Worm (Caenorhabditis elegans): ENCODE measurements around the gene pfas-1.

pfas-1 gene

DNA sequence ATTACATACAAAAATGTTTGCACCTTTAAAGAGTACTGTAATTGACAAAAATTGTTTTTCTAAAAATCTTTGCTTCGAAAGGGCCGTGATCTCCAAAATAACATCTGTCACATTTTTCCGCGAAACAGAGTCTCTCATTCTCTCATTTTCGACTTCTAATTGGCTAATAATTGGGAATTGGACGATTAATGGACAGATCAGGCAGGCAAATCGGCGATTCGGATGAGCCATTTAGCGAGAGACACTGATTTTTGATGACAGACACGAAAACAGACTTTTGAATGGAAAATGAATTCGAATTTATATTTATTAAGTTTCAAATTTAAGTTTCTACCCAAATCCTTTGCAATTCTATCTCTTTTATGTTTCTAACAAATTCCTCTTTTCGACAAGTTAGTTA is 39.3 kb downstream of the pfas-1 start:
- TF ChIP-seq aly-1 (tag; optimal IDR thresholded peaks at IDR 0.05) (no peak), scrt-1 (GFP tag; IDR thresholded peaks at IDR 0.05) (no peak), F13C5.2 (tag; optimal IDR thresholded peaks at IDR 0.05) (no peak), tbx-11 (GFP tag; IDR thresholded peaks at IDR 0.05) (no peak), sea-1 (GFP tag; conservative IDR thresholded peaks at IDR 0.05) (no peak), ceh-36 (tag; optimal IDR thresholded peaks at IDR 0.05) (no peak), flt-1 (GFP tag; IDR thresholded peaks at IDR 0.05) (no peak), tbx-37 (GFP tag; conservative IDR thresholded peaks at IDR 0.05) (no peak), tra-4 (tag; optimal IDR thresholded peaks at IDR 0.05) (no peak), B0310.2 (tag; optimal IDR thresholded peaks at IDR 0.05) (no peak), ets-7 (tag; optimal IDR thresholded peaks at IDR 0.05) (no peak), ama-1 (optimal IDR thresholded peaks at IDR 0.05) (no peak), hmbx-1 (tag; optimal IDR thresholded peaks at IDR 0.05) (no peak), hnd-1 (tag; optimal IDR thresholded peaks at IDR 0.05) (no peak), hmg-4 (GFP tag; optimal IDR thresholded peaks at IDR 0.05) (no peak)

DNA sequence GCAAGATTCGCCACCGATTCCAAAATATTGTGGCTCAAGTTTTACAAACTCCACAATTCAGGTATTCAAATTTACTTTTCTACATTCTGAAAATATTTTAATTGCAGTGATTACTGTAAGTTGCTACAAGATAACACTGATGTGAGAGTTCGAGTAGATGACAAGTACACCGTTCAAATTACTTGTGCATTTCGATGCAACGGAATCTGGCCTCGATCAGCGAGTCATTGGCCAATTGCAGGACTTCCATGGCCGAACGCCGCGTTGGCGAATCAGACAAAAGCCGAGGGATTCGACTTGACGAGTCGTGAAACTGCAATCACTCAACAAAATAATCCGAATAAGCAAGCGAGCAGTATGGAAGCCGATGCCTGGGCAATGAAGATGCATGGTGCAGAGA is 41.8 kb downstream of the pfas-1 start:
- TF ChIP-seq scrt-1 (GFP tag; IDR thresholded peaks at IDR 0.05) (no peak), hmbx-1 (tag; optimal IDR thresholded peaks at IDR 0.05) (no peak), flt-1 (GFP tag; IDR thresholded peaks at IDR 0.05) (no peak), tbx-11 (GFP tag; IDR thresholded peaks at IDR 0.05) (no peak), ceh-13 (GFP tag; optimal IDR thresholded peaks at IDR 0.05) (no peak), pes-1 (GFP tag; IDR thresholded peaks at IDR 0.05) (no peak), F13C5.2 (tag; optimal IDR thresholded peaks at IDR 0.05) (no peak), hmg-4 (GFP tag; optimal IDR thresholded peaks at IDR 0.05) (no peak), tra-4 (tag; optimal IDR thresholded peaks at IDR 0.05) (no peak), aly-1 (tag; optimal IDR thresholded peaks at IDR 0.05) (no peak), hnd-1 (tag; optimal IDR thresholded peaks at IDR 0.05) (no peak), ets-7 (tag; optimal IDR thresholded peaks at IDR 0.05) (no peak)

DNA sequence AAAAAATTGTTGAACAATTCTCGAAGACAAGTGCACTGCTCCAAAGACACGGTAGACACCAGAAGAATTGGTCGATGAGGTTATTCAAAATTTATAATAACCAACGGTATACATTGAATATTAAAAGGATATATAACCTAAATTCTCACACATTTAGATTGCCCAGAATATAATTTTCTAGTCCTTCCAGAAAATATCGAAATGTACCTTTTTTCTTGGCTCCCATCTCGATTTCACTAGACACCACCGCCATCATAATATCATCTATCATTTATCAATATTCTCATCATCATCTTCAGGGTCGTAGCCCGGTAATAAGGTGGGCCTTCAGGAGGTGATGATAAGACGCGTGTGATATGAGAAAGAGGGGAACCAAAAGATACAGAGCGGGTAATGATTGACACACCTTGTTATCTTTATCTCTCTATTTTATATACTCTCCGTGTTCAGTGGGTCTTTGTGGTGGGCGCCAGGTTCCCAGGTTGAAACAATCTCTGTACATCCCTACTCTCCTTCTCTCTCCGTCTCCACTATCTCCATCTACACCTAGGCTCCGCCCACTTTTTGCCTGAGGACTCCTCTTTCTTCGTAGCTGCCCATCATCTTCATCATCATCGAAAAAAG is 42.9 kb downstream of the pfas-1 start, which contains the start of gene mab-21:
TSS of gene mab-21 (plus strand) at position 615 of the 624 bp plus-strand sequence.
- TF ChIP-seq ama-1 (optimal IDR thresholded peaks at IDR 0.05) (no peak), sea-1 (GFP tag; conservative IDR thresholded peaks at IDR 0.05) (no peak), hmg-4 (GFP tag; optimal IDR thresholded peaks at IDR 0.05) (no peak), ceh-36 (tag; optimal IDR thresholded peaks at IDR 0.05) (no peak), hnd-1 (tag; optimal IDR thresholded peaks at IDR 0.05) (no peak), scrt-1 (GFP tag; IDR thresholded peaks at IDR 0.05) (no peak), B0310.2 (tag; optimal IDR thresholded peaks at IDR 0.05) (no peak), hmbx-1 (tag; optimal IDR thresholded peaks at IDR 0.05) (no peak), flt-1 (GFP tag; IDR thresholded peaks at IDR 0.05) (no peak), ceh-13 (GFP tag; optimal IDR thresholded peaks at IDR 0.05) (no peak), aly-1 (tag; optimal IDR thresholded peaks at IDR 0.05) (no peak), pes-1 (GFP tag; IDR thresholded peaks at IDR 0.05) (no peak), F13C5.2 (tag; optimal IDR thresholded peaks at IDR 0.05) (no peak), tbx-37 (GFP tag; conservative IDR thresholded peaks at IDR 0.05) (no peak), tbx-11 (GFP tag; IDR thresholded peaks at IDR 0.05) (no peak), tra-4 (tag; optimal IDR thresholded peaks at IDR 0.05) (no peak)

DNA sequence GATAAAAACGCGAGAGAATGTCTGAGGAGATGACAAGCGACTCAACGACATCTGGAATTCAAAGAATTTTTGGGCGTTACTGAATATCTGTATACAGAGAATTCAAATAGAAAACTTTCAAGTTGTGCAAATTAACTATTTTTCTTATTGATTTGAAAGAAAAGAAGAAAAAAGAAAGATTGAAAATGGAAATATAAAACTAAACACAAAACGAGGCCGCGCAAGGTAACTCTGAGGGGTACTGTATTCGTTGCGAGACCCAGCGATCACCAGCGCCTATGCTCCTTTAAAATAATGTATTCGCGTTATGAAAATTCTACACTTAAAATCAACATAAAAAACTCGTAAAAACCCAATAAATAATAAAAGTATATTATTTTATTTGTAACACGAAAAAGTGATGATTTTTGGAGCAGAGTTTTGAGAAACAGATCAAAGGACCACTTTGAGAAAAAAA is 47.3 kb downstream of the pfas-1 start, which contains the start of gene asb-1:
TSS of gene asb-1 (minus strand) at position 51 of the 457 bp plus-strand sequence.
- TF ChIP-seq ceh-36 (tag; optimal IDR thresholded peaks at IDR 0.05) (no peak), tra-4 (tag; optimal IDR thresholded peaks at IDR 0.05) (no peak), sea-1 (GFP tag; conservative IDR thresholded peaks at IDR 0.05) (no peak), hnd-1 (tag; optimal IDR thresholded peaks at IDR 0.05) (no peak), aly-1 (tag; optimal IDR thresholded peaks at IDR 0.05) (no peak), scrt-1 (GFP tag; IDR thresholded peaks at IDR 0.05) (no peak), tbx-11 (GFP tag; IDR thresholded peaks at IDR 0.05) (no peak), ama-1 (optimal IDR thresholded peaks at IDR 0.05) (no peak), ets-7 (tag; optimal IDR thresholded peaks at IDR 0.05) (no peak), F13C5.2 (tag; optimal IDR thresholded peaks at IDR 0.05) (no peak), flt-1 (GFP tag; IDR thresholded peaks at IDR 0.05) (no peak), pes-1 (GFP tag; IDR thresholded peaks at IDR 0.05) (no peak), tbx-37 (GFP tag; conservative IDR thresholded peaks at IDR 0.05) (no peak), hmg-4 (GFP tag; optimal IDR thresholded peaks at IDR 0.05) (no peak), ceh-13 (GFP tag; optimal IDR thresholded peaks at IDR 0.05) (no peak), hmbx-1 (tag; optimal IDR thresholded peaks at IDR 0.05) (no peak), B0310.2 (tag; optimal IDR thresholded peaks at IDR 0.05) (no peak)

DNA sequence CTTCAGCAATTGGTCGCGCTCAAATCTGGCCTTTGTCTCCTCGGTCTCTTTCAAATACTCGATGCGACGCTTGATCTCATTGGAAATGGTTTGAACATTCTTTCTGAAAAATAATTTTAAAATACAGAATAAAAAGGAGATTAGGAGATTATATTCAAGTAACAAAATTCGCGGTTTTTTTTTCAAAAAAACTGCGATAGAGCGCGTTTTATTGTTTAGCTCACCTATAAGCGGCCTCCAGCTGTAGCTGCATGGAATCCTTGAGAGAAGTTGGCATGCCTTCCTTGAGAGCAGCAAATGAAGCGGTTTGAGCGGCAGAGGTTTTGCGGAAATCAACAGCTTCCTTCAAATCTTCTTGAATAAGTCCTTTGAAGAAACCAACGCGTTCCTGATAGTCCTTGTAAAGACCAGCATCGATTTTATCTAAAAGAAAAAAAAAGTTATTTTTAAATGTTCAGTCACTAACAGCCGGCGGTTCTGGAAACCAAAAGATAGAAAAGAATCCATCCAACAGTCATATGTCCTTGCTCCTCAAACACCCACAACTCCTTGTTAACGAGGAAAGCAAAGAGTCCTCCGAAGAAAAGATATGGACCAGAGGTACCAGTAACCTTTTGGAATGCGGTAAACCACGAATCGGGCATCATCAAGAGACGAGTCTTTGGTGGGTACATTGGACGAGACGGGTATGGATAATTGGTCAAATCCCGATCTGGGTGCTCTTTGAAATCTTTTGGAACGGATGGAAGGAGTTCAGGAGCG is 48.2 kb downstream of the pfas-1 start:
- TF ChIP-seq ceh-13 (GFP tag; optimal IDR thresholded peaks at IDR 0.05) (no peak), tbx-11 (GFP tag; IDR thresholded peaks at IDR 0.05) (no peak), ets-7 (tag; optimal IDR thresholded peaks at IDR 0.05) (no peak), flt-1 (GFP tag; IDR thresholded peaks at IDR 0.05) (no peak), ama-1 (optimal IDR thresholded peaks at IDR 0.05) (no peak), pes-1 (GFP tag; IDR thresholded peaks at IDR 0.05) (no peak), aly-1 (tag; optimal IDR thresholded peaks at IDR 0.05) (no peak), tbx-37 (GFP tag; conservative IDR thresholded peaks at IDR 0.05) (no peak), tra-4 (tag; optimal IDR thresholded peaks at IDR 0.05) (no peak), hnd-1 (tag; optimal IDR thresholded peaks at IDR 0.05) (no peak), scrt-1 (GFP tag; IDR thresholded peaks at IDR 0.05) (no peak), hmbx-1 (tag; optimal IDR thresholded peaks at IDR 0.05) (no peak), F13C5.2 (tag; optimal IDR thresholded peaks at IDR 0.05) (no peak), B0310.2 (tag; optimal IDR thresholded peaks at IDR 0.05) (no peak), ceh-36 (tag; optimal IDR thresholded peaks at IDR 0.05) (no peak), hmg-4 (GFP tag; optimal IDR thresholded peaks at IDR 0.05) (no peak), sea-1 (GFP tag; conservative IDR thresholded peaks at IDR 0.05) (no peak)

DNA sequence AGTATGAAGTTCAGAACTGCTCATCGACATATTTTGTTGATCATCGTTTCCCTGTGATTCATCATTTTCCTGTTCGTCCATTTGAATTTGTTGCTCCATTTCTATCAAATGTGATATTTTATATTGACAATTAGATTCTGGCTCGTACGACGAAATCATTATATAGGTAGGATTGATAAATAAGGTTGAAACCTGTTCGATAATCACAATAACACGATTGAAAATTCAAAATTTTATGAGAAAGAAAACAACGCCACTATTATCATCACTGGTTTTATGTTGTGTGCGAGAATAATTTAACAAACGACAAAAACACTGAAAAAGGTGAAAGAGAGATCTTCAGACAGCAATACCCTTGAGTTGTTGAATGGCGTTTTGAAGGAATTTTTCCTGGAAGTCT is 48.8 kb downstream of the pfas-1 start, which contains the start of gene apc-11:
TSS of gene apc-11 (minus strand) at position 101 of the 400 bp plus-strand sequence.
- TF ChIP-seq ama-1 (optimal IDR thresholded peaks at IDR 0.05) (no peak), ets-7 (tag; optimal IDR thresholded peaks at IDR 0.05) (no peak), flt-1 (GFP tag; IDR thresholded peaks at IDR 0.05) (no peak), ceh-13 (GFP tag; optimal IDR thresholded peaks at IDR 0.05) (no peak), ceh-36 (tag; optimal IDR thresholded peaks at IDR 0.05) (no peak), sea-1 (GFP tag; conservative IDR thresholded peaks at IDR 0.05) (no peak), F13C5.2 (tag; optimal IDR thresholded peaks at IDR 0.05) (no peak), aly-1 (tag; optimal IDR thresholded peaks at IDR 0.05) (no peak), tbx-37 (GFP tag; conservative IDR thresholded peaks at IDR 0.05) (no peak)

Measured in whole organism, early embryonic.